Fruit fly (Drosophila melanogaster) whole organism, embryonic: Measurements from ENCODE around the gene isoQC.
A peak's percentile ranks its signal among the peaks of the same experiment; 100 is the strongest.

Experiments used
- ATbp ChIP-seq: fragments of 200-800 bp; sonication (Bioruptor generic); optimal IDR thresholded peaks from 2 replicates; lab custom pipeline; 2017; ENCODE audit warnings: missing biosample characterization, mild to moderate bottlenecking, missing genetic modification characterization, missing genetic modification reagents
- Bteb2 ChIP-seq: fragments of 200-800 bp; sonication (Bioruptor generic); optimal IDR thresholded peaks from 2 replicates; lab custom pipeline; 2016; ENCODE audit warnings: missing biosample characterization, missing genetic modification characterization
- CG12744 ChIP-seq: fragments of 200-800 bp; sonication (Bioruptor generic); optimal IDR thresholded peaks from 2 replicates; lab custom pipeline; 2016; ENCODE audit warnings: missing biosample characterization, missing genetic modification characterization
- CG15073 ChIP-seq: fragments of 200-800 bp; sonication (Bioruptor generic); optimal IDR thresholded peaks from 2 replicates; lab custom pipeline; 2016; ENCODE audit warnings: missing biosample characterization, missing genetic modification characterization
- CG1832 ChIP-seq: fragments of 200-800 bp; sonication (Bioruptor generic); optimal IDR thresholded peaks from 2 replicates; lab custom pipeline; 2017; ENCODE audit warnings: missing biosample characterization, mild to moderate bottlenecking, missing genetic modification characterization, inconsistent platforms
- CG18476 ChIP-seq: fragments of 200-800 bp; sonication (Bioruptor generic); optimal IDR thresholded peaks from 2 replicates; lab custom pipeline; 2016; ENCODE audit warnings: missing biosample characterization, mild to moderate bottlenecking, missing genetic modification characterization
- CG3281 ChIP-seq: fragments of 200-800 bp; sonication (Bioruptor generic); optimal IDR thresholded peaks from 3 replicates; lab custom pipeline; 2017; ENCODE audit warnings: missing biosample characterization, mild to moderate bottlenecking, missing genetic modification characterization
- CG3847 ChIP-seq: fragments of 200-800 bp; sonication (Bioruptor generic); IDR thresholded peaks from 2 replicates; pipeline ENCODE4 v1.3.6; 2022; ENCODE audit warnings: missing biosample characterization, missing genetic modification characterization
- CG4360 ChIP-seq: fragments of 200-800 bp; sonication (Bioruptor generic); IDR thresholded peaks from 2 replicates; pipeline ENCODE4 v1.3.6; 2022; ENCODE audit warnings: missing biosample characterization, missing genetic modification characterization
- CG6854 ChIP-seq: fragments of 200-800 bp; sonication (Bioruptor generic); optimal IDR thresholded peaks from 3 replicates; lab custom pipeline; 2017; ENCODE audit warnings: missing biosample characterization, mild to moderate bottlenecking, missing genetic modification characterization
- CG7963 ChIP-seq: fragments of 200-800 bp; sonication (Bioruptor generic); IDR thresholded peaks from 3 replicates; pipeline ENCODE4 v1.3.6; 2022; ENCODE audit warnings: missing biosample characterization, missing genetic modification characterization; ENCODE audit not compliant: partially characterized antibody
- CG9609 ChIP-seq: fragments of 200-800 bp; sonication (Bioruptor generic); optimal IDR thresholded peaks from 3 replicates; lab custom pipeline; 2016; ENCODE audit warnings: missing biosample characterization, missing genetic modification characterization
- CTCF ChIP-seq: fragments of 200-800 bp; sonication (Bioruptor generic); optimal IDR thresholded peaks from 2 replicates; lab custom pipeline; 2017; ENCODE audit warnings: missing biosample characterization, mild to moderate bottlenecking, missing genetic modification characterization, moderate library complexity
- Doc3 ChIP-seq: fragments of 200-800 bp; sonication (Bioruptor generic); IDR thresholded peaks from 3 replicates; pipeline ENCODE4 v1.3.6; 2022; ENCODE audit warnings: missing biosample characterization, missing genetic modification characterization; ENCODE audit not compliant: partially characterized antibody
- Fer1 ChIP-seq: fragments of 200-800 bp; sonication (Bioruptor generic); optimal IDR thresholded peaks from 2 replicates; lab custom pipeline; 2017; ENCODE audit warnings: missing biosample characterization, mild to moderate bottlenecking, missing genetic modification characterization
- HLH3B ChIP-seq: fragments of 200-800 bp; sonication (Bioruptor generic); IDR thresholded peaks from 2 replicates; pipeline ENCODE4 v1.3.6; 2022; ENCODE audit warnings: missing biosample characterization, missing genetic modification characterization
- Max ChIP-seq: fragments of 200-800 bp; sonication (Bioruptor generic); optimal IDR thresholded peaks from 2 replicates; lab custom pipeline; 2016; ENCODE audit warnings: missing biosample characterization, mild to moderate bottlenecking, missing genetic modification characterization
- Med ChIP-seq: fragments of 200-800 bp; sonication (Bioruptor generic); peaks from one replicate; lab custom pipeline; 2016; ENCODE audit warnings: missing biosample characterization, missing genetic modification characterization, mild to moderate bottlenecking, inconsistent platforms, moderate library complexity
- Mrtf ChIP-seq: fragments of 200-800 bp; sonication (Bioruptor generic); IDR thresholded peaks from 3 replicates; pipeline ENCODE4 v1.3.6; 2022; ENCODE audit warnings: missing biosample characterization, missing genetic modification characterization
- Nf-YA ChIP-seq: fragments of 200-800 bp; sonication (Bioruptor generic); IDR thresholded peaks from 2 replicates; pipeline ENCODE4 v1.3.6; 2022; ENCODE audit warnings: missing biosample characterization, missing genetic modification characterization
- aop ChIP-seq: fragments of 200-800 bp; sonication (Bioruptor generic); IDR thresholded peaks from 2 replicates; pipeline ENCODE4 v1.3.6; 2022; ENCODE audit warnings: missing biosample characterization, missing genetic modification characterization
- ase ChIP-seq: fragments of 200-800 bp; sonication (Bioruptor generic); IDR thresholded peaks from 3 replicates; pipeline ENCODE4 v1.3.6; 2022; ENCODE audit warnings: missing biosample characterization, missing genetic modification characterization
- bab2 ChIP-seq: fragments of 200-800 bp; sonication (Bioruptor generic); optimal IDR thresholded peaks from 2 replicates; lab custom pipeline; 2016; ENCODE audit warnings: missing biosample characterization, missing genetic modification characterization
- bcd ChIP-seq: fragments of 200-800 bp; sonication (Bioruptor generic); optimal IDR thresholded peaks from 2 replicates; lab custom pipeline; 2017; ENCODE audit warnings: missing biosample characterization, mild to moderate bottlenecking, missing genetic modification characterization
- chinmo ChIP-seq: fragments of 200-800 bp; sonication (Bioruptor generic); IDR thresholded peaks from 4 replicates; pipeline ENCODE4 v1.3.6; 2022; ENCODE audit warnings: missing biosample characterization, missing genetic modification characterization; ENCODE audit not compliant: partially characterized antibody
- da ChIP-seq: fragments of 200-800 bp; sonication (Bioruptor generic); optimal IDR thresholded peaks from 2 replicates; lab custom pipeline; 2016; ENCODE audit warnings: missing biosample characterization, missing genetic modification characterization
- gcm2 ChIP-seq: fragments of 200-800 bp; sonication (Bioruptor generic); optimal IDR thresholded peaks from 2 replicates; lab custom pipeline; 2016; ENCODE audit warnings: missing biosample characterization, missing genetic modification characterization
- jumu ChIP-seq: fragments of 200-800 bp; sonication (Bioruptor generic); optimal IDR thresholded peaks from 3 replicates; lab custom pipeline; 2016; ENCODE audit warnings: missing biosample characterization, missing genetic modification characterization
- lbe ChIP-seq: fragments of 200-800 bp; sonication (Bioruptor generic); optimal IDR thresholded peaks from 2 replicates; lab custom pipeline; 2016; ENCODE audit warnings: missing biosample characterization, mild to moderate bottlenecking, missing genetic modification characterization
- lov ChIP-seq, 2 experiments: fragments of 200-800 bp in 1 of 2; fragments of >200 bp in 1 of 2; sonication (Bioruptor generic) in 1 of 2; IDR thresholded peaks in 1 of 2; optimal IDR thresholded peaks in 1 of 2; 2 replicates in 1 of 2; 3 replicates in 1 of 2; pipeline versions ENCODE4 v1.3.6 to Lab custom; 2017 to 2022; ENCODE audit warnings: missing biosample characterization in 1 of 2, missing genetic modification characterization in 1 of 2
- luna ChIP-seq: fragments of 200-800 bp; sonication (Bioruptor generic); optimal IDR thresholded peaks from 2 replicates; lab custom pipeline; 2016; ENCODE audit warnings: missing biosample characterization, missing genetic modification characterization
- maf-S ChIP-seq: fragments of 200-800 bp; sonication (Bioruptor generic); optimal IDR thresholded peaks from 2 replicates; lab custom pipeline; 2016; ENCODE audit warnings: missing biosample characterization, missing genetic modification characterization
- nau ChIP-seq: fragments of 200-800 bp; sonication (Bioruptor generic); optimal IDR thresholded peaks from 3 replicates; lab custom pipeline; 2017; ENCODE audit warnings: missing biosample characterization, mild to moderate bottlenecking, missing genetic modification characterization, missing genetic modification reagents
- prd ChIP-seq, 3 experiments: fragments of >200 bp in 2 of 3; fragments of 200-800 bp in 1 of 3; sonication (Bioruptor generic) in 1 of 3; optimal IDR thresholded peaks in 2 of 3; IDR thresholded peaks in 1 of 3; 2 replicates in 2 of 3; 3 replicates in 1 of 3; pipeline versions ENCODE4 v1.3.6 to Lab custom; 2017 to 2022; ENCODE audit warnings: missing biosample characterization in 1 of 3, missing genetic modification characterization in 1 of 3
- sd ChIP-seq: fragments of 200-800 bp; sonication (Bioruptor generic); optimal IDR thresholded peaks from 3 replicates; lab custom pipeline; 2018; ENCODE audit warnings: missing biosample characterization, mild to moderate bottlenecking, missing genetic modification characterization, moderate library complexity
- toy ChIP-seq: fragments of 200-800 bp; sonication (Bioruptor generic); IDR thresholded peaks from 2 replicates; pipeline ENCODE4 v1.3.6; 2022; ENCODE audit warnings: missing biosample characterization, missing genetic modification characterization
- twi ChIP-seq: fragments of 200-800 bp; optimal IDR thresholded peaks from 2 replicates; lab custom pipeline; 2019; ENCODE audit warnings: missing biosample characterization, mild to moderate bottlenecking, missing genetic modification characterization, moderate library complexity
- yki ChIP-seq: fragments of >200 bp; optimal IDR thresholded peaks from 3 replicates; lab custom pipeline; 2018

Gene isoQC

dm6 chr3L:20471499-20472313, 2.6 kb upstream of the isoQC start (continued):
- TF ChIP-seq Bteb2 (GFP tag; lab: Kevin White, UChicago) = peak; percentile 13
- TF ChIP-seq CG7963 (GFP tag; lab: Robert Waterston, UW) = no peak
- no peak for TF ChIP-seq toy (GFP tag; lab: Robert Waterston, UW)
- no peak for TF ChIP-seq gcm2 (GFP tag; lab: Kevin White, UChicago)
- TF ChIP-seq Doc3 = no peak
- 0 out of 3 replicates have a peak, but pooled peaks have one; percentile 21 for TF ChIP-seq Mrtf
- TF ChIP-seq Max (GFP tag; lab: Kevin White, UChicago) = peak; percentile 6
- no peak for TF ChIP-seq CG1832 (GFP tag; lab: Kevin White, UChicago)
- TF ChIP-seq CG18476 (GFP tag; lab: Kevin White, UChicago) = peak; percentile 41
- TF ChIP-seq prd (optimal IDR thresholded peaks at IDR 0.05; lab: Kevin White, UChicago) = no peak
- no peak for TF ChIP-seq prd (GFP tag; IDR thresholded peaks at IDR 0.05; lab: Robert Waterston, UW)
- no peak for TF ChIP-seq Nf-YA (GFP tag; lab: Robert Waterston, UW)
- no peak; the same call in 1 of the 2 replicates for TF ChIP-seq CG3847 (GFP tag; lab: Robert Waterston, UW)
- TF ChIP-seq sd (tag; lab: Kevin White, UChicago) = no peak
- no peak for TF ChIP-seq aop (GFP tag; lab: Robert Waterston, UW)

- TF ChIP-seq CTCF = no peak
- no peak for TF ChIP-seq twi
- no peak for TF ChIP-seq chinmo (GFP tag; lab: Robert Waterston, UW)
- TF ChIP-seq CG3281 = no peak
- peak; percentile 21 for TF ChIP-seq da (GFP tag; lab: Kevin White, UChicago)
- no peak for TF ChIP-seq lov (optimal IDR thresholded peaks at IDR 0.05; lab: Kevin White, UChicago)
- TF ChIP-seq lov (GFP tag; IDR thresholded peaks at IDR 0.05; lab: Robert Waterston, UW) = 0 out of 3 replicates have a peak, but pooled peaks have one; percentile 50
- TF ChIP-seq yki (lab: Kevin White, UChicago) = no peak
- no peak for TF ChIP-seq nau
- TF ChIP-seq CG6854 = no peak
- TF ChIP-seq CG4360 (GFP tag; lab: Robert Waterston, UW) = peak; percentile 85
- no peak for TF ChIP-seq lbe (GFP tag; lab: Kevin White, UChicago)
- TF ChIP-seq Med (GFP tag; lab: Kevin White, UChicago) = peak; percentile 68
- no peak for TF ChIP-seq bcd (GFP tag; lab: Kevin White, UChicago)
- TF ChIP-seq CG12744 (GFP tag; lab: Kevin White, UChicago) = no peak
- no peak for TF ChIP-seq ATbp (GFP tag; lab: Kevin White, UChicago)
- no peak for TF ChIP-seq CG15073 (GFP tag; lab: Kevin White, UChicago)
- TF ChIP-seq ase (GFP tag; lab: Robert Waterston, UW) = no peak
- no peak for TF ChIP-seq HLH3B
- TF ChIP-seq bab2 (GFP tag; lab: Kevin White, UChicago) = no peak
- no peak for TF ChIP-seq luna
- TF ChIP-seq Nf-YA (GFP tag; lab: Robert Waterston, UW) = no peak
- no peak for TF ChIP-seq maf-S (GFP tag; lab: Kevin White, UChicago)
- no peak for TF ChIP-seq jumu
- no peak for TF ChIP-seq Fer1
- no peak for TF ChIP-seq CG9609 (GFP tag; lab: Kevin White, UChicago)
Observed at dm6 chr3L:20472607-20473006, 1.7 kb upstream of the isoQC start.
